Fruit fly (Drosophila melanogaster): Measurements from ENCODE around the gene CG3345.

dm6 chr2L:249048-249825 lies 19.7 kb upstream of the CG3345 start:
- no peak for TF ChIP-seq EcR (GFP tag; optimal IDR thresholded peaks at IDR 0.05)
- TF ChIP-seq psq (optimal IDR thresholded peaks at IDR 0.05): no peak
